Fruit fly (Drosophila melanogaster): ENCODE results near the gene CG2641.

DNA sequence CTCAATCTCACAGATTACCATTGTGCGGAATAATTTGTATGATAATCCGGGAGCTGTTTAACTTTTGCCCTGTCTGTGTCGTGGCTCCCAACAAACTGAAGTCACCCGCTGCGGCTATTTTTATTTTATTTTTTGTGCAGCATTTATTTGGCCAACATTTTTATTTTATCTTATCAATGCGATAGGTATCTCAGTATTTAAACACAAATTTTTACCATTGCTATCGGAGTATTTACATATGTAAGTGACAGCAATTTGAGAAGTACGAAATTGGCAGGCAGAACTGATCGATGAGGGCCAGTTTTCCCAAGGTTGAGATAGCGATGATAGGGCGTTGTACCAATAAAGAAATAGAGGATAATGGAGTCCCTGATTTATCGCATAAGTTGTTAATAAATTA, 3.8 kb upstream of the CG2641 start, which contains the start of gene CG18746:
- TF ChIP-seq CTCF (optimal IDR thresholded peaks at IDR 0.05) (no peak), CG8478 (optimal IDR thresholded peaks at IDR 0.05) (no peak)
